Worm (Caenorhabditis elegans) whole organism, L1 larva: ENCODE measurements around the gene nhr-204.

Experiments used
- ama-1 ChIP-seq: fragments of 150-350 bp; optimal IDR thresholded peaks from 2 replicates; lab custom pipeline; 2014
- dpl-1 ChIP-seq, 3 experiments: fragments of 150-350 bp in 2 of 3; sonication (generic microtip) in 1 of 3; optimal IDR thresholded peaks; 2 replicates each; lab custom pipeline; 2014 to 2017; ENCODE audit warnings: missing biosample characterization in 3 of 3, missing genetic modification characterization in 3 of 3, missing genetic modification reagents in 3 of 3
- elt-3 ChIP-seq, 6 experiments: fragments of 150-350 bp in 1 of 6; sonication (generic microtip); optimal IDR thresholded peaks; 2 replicates each; lab custom pipeline; 2017 to 2018; ENCODE audit warnings: missing biosample characterization in 6 of 6, missing genetic modification characterization in 6 of 6, inconsistent platforms in 1 of 6
- lir-3 ChIP-seq: sonication (generic microtip); optimal IDR thresholded peaks from 2 replicates; lab custom pipeline; 2016; ENCODE audit warnings: mild to moderate bottlenecking, missing genetic modification characterization, moderate library complexity, missing compliant biosample characterization; ENCODE audit not compliant: poor library complexity
- mep-1 ChIP-seq: fragments of 150-350 bp; optimal IDR thresholded peaks from 2 replicates; lab custom pipeline; 2014; ENCODE audit warnings: missing biosample characterization, missing genetic modification characterization
- nhr-237 ChIP-seq: fragments of 150-350 bp; optimal IDR thresholded peaks from 2 replicates; lab custom pipeline; 2014; ENCODE audit warnings: missing biosample characterization, missing genetic modification characterization
- nhr-76 ChIP-seq: sonication (generic microtip); optimal IDR thresholded peaks from 2 replicates; lab custom pipeline; 2017; ENCODE audit warnings: missing biosample characterization, missing genetic modification characterization
- nhr-77 ChIP-seq: fragments of 150-350 bp; optimal IDR thresholded peaks from 2 replicates; lab custom pipeline; 2014; ENCODE audit warnings: missing biosample characterization, missing genetic modification characterization

DNA sequence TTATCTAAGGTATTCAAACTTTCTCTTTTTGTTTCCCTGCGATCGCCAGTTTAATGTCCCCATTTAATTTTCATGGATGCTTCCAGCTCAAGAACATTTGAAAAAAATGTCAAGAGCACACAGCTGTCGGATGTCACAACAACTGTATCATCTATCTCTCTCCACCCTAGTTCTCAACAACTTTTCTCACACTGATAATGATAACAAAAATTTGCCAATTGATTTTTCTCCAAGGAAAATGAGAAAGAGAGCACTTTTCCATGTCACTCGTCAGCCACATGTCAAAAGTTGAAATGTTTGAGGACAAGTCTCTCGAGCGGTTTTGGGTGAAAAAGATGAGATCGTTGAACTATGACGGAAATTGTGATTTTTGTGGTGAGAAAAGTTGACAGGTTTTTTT, 22.5 kb upstream of the nhr-204 start:
- TF ChIP-seq nhr-76 (tag; lab: Kevin White, UChicago) (no peak), elt-3 (tag; optimal IDR thresholded peaks at IDR 0.05; lab: Kevin White, UChicago) (no peak), lir-3 (tag; lab: Kevin White, UChicago) (no peak), ama-1 (no peak), dpl-1 (GFP tag; optimal IDR thresholded peaks at IDR 0.05; lab: Kevin White, UChicago) (no peak), nhr-77 (tag; lab: Kevin White, UChicago) (no peak), nhr-237 (tag; lab: Kevin White, UChicago) (no peak), mep-1 (no peak)
